Fruit fly (Drosophila melanogaster): ENCODE measurements around the gene CG4213.

CG4213 gene

DNA sequence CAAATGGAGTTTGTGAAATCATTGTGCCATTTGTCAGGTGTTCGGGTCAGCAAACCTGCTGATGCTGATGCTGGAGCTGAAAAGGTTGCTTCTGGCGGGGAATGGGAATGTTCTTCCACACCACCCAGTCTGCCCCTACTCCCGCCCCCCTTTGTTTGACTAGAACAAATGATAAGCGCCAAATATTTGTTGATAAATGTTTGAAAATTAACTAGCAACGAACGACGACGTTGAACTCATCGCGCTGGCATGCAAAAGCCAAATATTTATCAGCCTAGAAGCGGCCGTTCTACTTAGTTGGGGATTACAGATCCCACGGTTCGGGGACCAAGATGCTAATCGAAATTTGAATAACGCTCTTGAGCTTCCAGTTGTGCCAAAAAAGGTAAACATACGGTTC, 23.5 kb upstream of the CG4213 start (continued):
- TF ChIP-seq Bdp1 (GFP tag; optimal IDR thresholded peaks at IDR 0.05) (no peak), D19A (tag; optimal IDR thresholded peaks at IDR 0.05) (no peak), Doc2 (GFP tag; IDR thresholded peaks at IDR 0.05) (no peak), Myb (GFP tag; optimal IDR thresholded peaks at IDR 0.05) (peak; percentile 0), ERR (GFP tag; optimal IDR thresholded peaks at IDR 0.05) (no peak), CG11696 (GFP tag; IDR thresholded peaks at IDR 0.05) (no peak), MTF-1 (GFP tag; optimal IDR thresholded peaks at IDR 0.05; ENCODE audit: borderline replicate concordance) (peak; percentile 19), Kr (GFP tag; optimal IDR thresholded peaks at IDR 0.05) (no peak), Nf-YB (GFP tag; optimal IDR thresholded peaks at IDR 0.05) (no peak), CG9797 (GFP tag; optimal IDR thresholded peaks at IDR 0.05) (no peak), esg (GFP tag; conservative IDR thresholded peaks at IDR 0.05) (no peak), nom (GFP tag; optimal IDR thresholded peaks at IDR 0.05) (no peak), CG11560 (tag; IDR thresholded peaks at IDR 0.05) (no peak), CG8478 (optimal IDR thresholded peaks at IDR 0.05) (no peak), Oaz (GFP tag; IDR thresholded peaks at IDR 0.05) (no peak), bsh (GFP tag; optimal IDR thresholded peaks at IDR 0.05) (peak in 1 of 2 experiments; percentile 29), tna (GFP tag; IDR thresholded peaks at IDR 0.05; ENCODE audit: partially characterized antibody) (no peak), kah (GFP tag; optimal IDR thresholded peaks at IDR 0.05) (no peak), CG15696 (tag; optimal IDR thresholded peaks at IDR 0.05) (no peak), D19B (GFP tag; optimal IDR thresholded peaks at IDR 0.05) (no peak), salm (tag; optimal IDR thresholded peaks at IDR 0.05) (peak; percentile 21), CG8290 (GFP tag; optimal IDR thresholded peaks at IDR 0.05) (no peak), CG8290 (tag; optimal IDR thresholded peaks at IDR 0.05) (peak in 1 of 2 experiments; percentile 62), CG17385 (GFP tag; optimal IDR thresholded peaks at IDR 0.05) (no peak), CG10366 (GFP tag; IDR thresholded peaks at IDR 0.05) (no peak), en (GFP tag; optimal IDR thresholded peaks at IDR 0.05) (no peak), CG4282 (GFP tag; optimal IDR thresholded peaks at IDR 0.05) (no peak), nau (GFP tag; optimal IDR thresholded peaks at IDR 0.05) (peak; percentile 19), Opbp (GFP tag; IDR thresholded peaks at IDR 0.05; ENCODE audit: partially characterized antibody) (no peak), Neu2 (GFP tag; optimal IDR thresholded peaks at IDR 0.05; ENCODE audit: borderline replicate concordance) (no peak), odd (GFP tag; optimal IDR thresholded peaks at IDR 0.05) (peak; percentile 8), CG7987 (GFP tag; optimal IDR thresholded peaks at IDR 0.05) (no peak), NC2α (GFP tag; optimal IDR thresholded peaks at IDR 0.05) (no peak), slou (GFP tag; optimal IDR thresholded peaks at IDR 0.05) (no peak), Rx (GFP tag; IDR thresholded peaks at IDR 0.05) (no peak), ro (GFP tag; IDR thresholded peaks at IDR 0.05) (no peak), CrebB (tag; optimal IDR thresholded peaks at IDR 0.05) (peak; percentile 0), pros (GFP tag; optimal IDR thresholded peaks at IDR 0.05) (no peak), chinmo (GFP tag; IDR thresholded peaks at IDR 0.05; ENCODE audit: partially characterized antibody) (no peak), usp (GFP tag; optimal IDR thresholded peaks at IDR 0.05) (no peak), PHDP (tag; optimal IDR thresholded peaks at IDR 0.05) (peak; percentile 46), row (GFP tag; IDR thresholded peaks at IDR 0.05) (no peak), ci (GFP tag; IDR thresholded peaks at IDR 0.05) (no peak), Taf1 (GFP tag; IDR thresholded peaks at IDR 0.05) (no peak), Lhr (GFP tag; optimal IDR thresholded peaks at IDR 0.05) (no peak), Bgb (GFP tag; IDR thresholded peaks at IDR 0.05; ENCODE audit: partially characterized antibody) (no peak), bcd (GFP tag; optimal IDR thresholded peaks at IDR 0.05) (no peak), cad (GFP tag; optimal IDR thresholded peaks at IDR 0.05) (no peak), HLH54F (GFP tag; optimal IDR thresholded peaks at IDR 0.05) (no peak), lov (optimal IDR thresholded peaks at IDR 0.05) (no peak), lov (GFP tag; IDR thresholded peaks at IDR 0.05) (no peak), CG12744 (GFP tag; optimal IDR thresholded peaks at IDR 0.05) (no peak), ab (GFP tag; optimal IDR thresholded peaks at IDR 0.05) (no peak)

Measured in whole organism, embryonic.